Fruit fly (Drosophila melanogaster): ENCODE results near the gene CG10512.

DNA sequence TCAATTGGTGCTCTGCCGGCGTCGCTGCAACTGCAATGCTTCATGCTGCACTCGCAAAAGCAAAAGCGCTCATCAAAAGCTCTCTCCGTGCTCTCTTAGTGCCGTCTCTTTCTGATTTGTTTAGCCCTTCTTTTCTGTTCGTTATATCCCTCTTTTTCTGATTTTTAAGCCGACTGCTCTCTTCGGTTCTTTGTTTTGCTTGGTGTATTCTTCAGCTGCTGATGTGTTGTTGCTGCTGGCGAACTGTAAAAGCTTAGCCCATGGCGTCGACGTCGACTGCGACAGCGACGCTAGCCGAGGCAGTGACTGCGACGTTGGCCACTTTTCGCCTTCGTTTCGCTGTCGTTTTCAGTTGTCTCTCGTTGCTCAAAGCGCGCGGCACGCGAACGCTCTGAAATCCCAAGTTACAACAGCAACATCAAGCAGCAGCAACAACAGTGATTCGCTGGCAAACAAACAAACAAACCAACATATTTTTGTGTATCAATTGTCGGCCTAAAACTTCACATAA is 37.3 kb downstream of the CG10512 start:
- no peak for TF ChIP-seq CG8478 (optimal IDR thresholded peaks at IDR 0.05)
- no peak for TF ChIP-seq CTCF (optimal IDR thresholded peaks at IDR 0.05)

All from S2 (cell line).